Fruit fly (Drosophila melanogaster) whole organism, embryonic: ENCODE data around the gene CG46303.
A peak's percentile ranks its signal among the peaks of the same experiment; 100 is the strongest.

Source experiments
- Bgb ChIP-seq: fragments of 200-800 bp; sonication (Bioruptor generic); IDR thresholded peaks from 2 replicates; pipeline ENCODE4 v1.3.6; 2022; ENCODE audit warnings: missing biosample characterization, missing genetic modification characterization; ENCODE audit not compliant: partially characterized antibody
- CG10366 ChIP-seq: fragments of 200-800 bp; sonication (Bioruptor generic); IDR thresholded peaks from 2 replicates; pipeline ENCODE4 v1.3.6; 2022; ENCODE audit warnings: missing biosample characterization, missing genetic modification characterization
- CG11247 ChIP-seq: fragments of 200-800 bp; sonication (Bioruptor generic); IDR thresholded peaks from 2 replicates; pipeline ENCODE4 v1.3.6; 2022; ENCODE audit warnings: missing biosample characterization, missing genetic modification characterization
- CG11398 ChIP-seq: fragments of 200-800 bp; sonication (Bioruptor generic); optimal IDR thresholded peaks from 2 replicates; lab custom pipeline; 2016; ENCODE audit warnings: missing biosample characterization, missing genetic modification characterization
- CG13123 ChIP-seq: fragments of 200-800 bp; sonication (Bioruptor generic); optimal IDR thresholded peaks from 2 replicates; lab custom pipeline; 2016; ENCODE audit warnings: missing biosample characterization, missing genetic modification characterization
- CG13424 ChIP-seq: fragments of 200-800 bp; sonication (Bioruptor generic); optimal IDR thresholded peaks from 2 replicates; lab custom pipeline; 2019; ENCODE audit warnings: missing biosample characterization, mild to moderate bottlenecking, missing genetic modification characterization, moderate library complexity
- CG13624 ChIP-seq: fragments of 200-800 bp; sonication (Bioruptor generic); optimal IDR thresholded peaks from 2 replicates; lab custom pipeline; 2016; ENCODE audit warnings: missing biosample characterization, missing genetic modification characterization
- CG15696 ChIP-seq: fragments of 200-800 bp; sonication (Bioruptor generic); optimal IDR thresholded peaks from 2 replicates; lab custom pipeline; 2019; ENCODE audit warnings: missing biosample characterization, mild to moderate bottlenecking, missing genetic modification characterization, moderate library complexity
- CG17802 ChIP-seq: fragments of 200-800 bp; sonication (Bioruptor generic); optimal IDR thresholded peaks from 2 replicates; lab custom pipeline; 2018; ENCODE audit warnings: missing biosample characterization, mild to moderate bottlenecking, missing genetic modification characterization, moderate library complexity
- CG17829 ChIP-seq: fragments of 200-800 bp; optimal IDR thresholded peaks from 2 replicates; lab custom pipeline; 2019; ENCODE audit warnings: missing biosample characterization, mild to moderate bottlenecking, missing genetic modification characterization, moderate library complexity
- CG1832 ChIP-seq: fragments of 200-800 bp; sonication (Bioruptor generic); optimal IDR thresholded peaks from 2 replicates; lab custom pipeline; 2017; ENCODE audit warnings: missing biosample characterization, mild to moderate bottlenecking, missing genetic modification characterization, inconsistent platforms
- CG18476 ChIP-seq: fragments of 200-800 bp; sonication (Bioruptor generic); optimal IDR thresholded peaks from 2 replicates; lab custom pipeline; 2016; ENCODE audit warnings: missing biosample characterization, mild to moderate bottlenecking, missing genetic modification characterization
- CG2116 ChIP-seq: fragments of 200-800 bp; sonication (Bioruptor generic); optimal IDR thresholded peaks from 3 replicates; lab custom pipeline; 2018; ENCODE audit warnings: missing biosample characterization, mild to moderate bottlenecking, missing genetic modification characterization
- CG2875 ChIP-seq: fragments of 200-800 bp; sonication (Bioruptor generic); optimal IDR thresholded peaks from 2 replicates; lab custom pipeline; 2017; ENCODE audit warnings: missing biosample characterization, mild to moderate bottlenecking, missing genetic modification characterization, missing genetic modification reagents
- CG30431 ChIP-seq: fragments of 200-800 bp; sonication (Bioruptor generic); optimal IDR thresholded peaks from 2 replicates; lab custom pipeline; 2017; ENCODE audit warnings: missing biosample characterization, missing genetic modification characterization
- CG34224 ChIP-seq: fragments of 200-800 bp; sonication (Bioruptor generic); IDR thresholded peaks from 3 replicates; pipeline ENCODE4 v1.3.6; 2022; ENCODE audit warnings: missing biosample characterization, missing genetic modification characterization; ENCODE audit not compliant: partially characterized antibody
- CG4854 ChIP-seq: fragments of 200-800 bp; sonication (Bioruptor generic); optimal IDR thresholded peaks from 2 replicates; lab custom pipeline; 2016; ENCODE audit warnings: missing biosample characterization, missing genetic modification characterization, inconsistent platforms
- CG5245 ChIP-seq: fragments of 200-800 bp; sonication (Bioruptor generic); optimal IDR thresholded peaks from 3 replicates; lab custom pipeline; 2016; ENCODE audit warnings: missing biosample characterization, missing genetic modification characterization
- CG6683 ChIP-seq: fragments of 200-800 bp; sonication (Bioruptor generic); optimal IDR thresholded peaks from 2 replicates; lab custom pipeline; 2017; ENCODE audit warnings: missing biosample characterization, mild to moderate bottlenecking, missing genetic modification characterization, missing genetic modification reagents
- CG6854 ChIP-seq: fragments of 200-800 bp; sonication (Bioruptor generic); optimal IDR thresholded peaks from 3 replicates; lab custom pipeline; 2017; ENCODE audit warnings: missing biosample characterization, mild to moderate bottlenecking, missing genetic modification characterization
- CG7556 ChIP-seq: fragments of 200-800 bp; sonication (Bioruptor generic); optimal IDR thresholded peaks from 2 replicates; lab custom pipeline; 2017; ENCODE audit warnings: missing biosample characterization, mild to moderate bottlenecking, missing genetic modification characterization
- Dad ChIP-seq: fragments of 200-800 bp; sonication (Bioruptor generic); optimal IDR thresholded peaks from 3 replicates; lab custom pipeline; 2016; ENCODE audit warnings: missing biosample characterization, missing genetic modification characterization
- Dek ChIP-seq: fragments of 200-800 bp; sonication (Bioruptor generic); optimal IDR thresholded peaks from 3 replicates; lab custom pipeline; 2019; ENCODE audit warnings: missing biosample characterization, mild to moderate bottlenecking, missing genetic modification characterization, moderate library complexity
- Lim3 ChIP-seq: fragments of 200-800 bp; sonication (Bioruptor generic); IDR thresholded peaks from 2 replicates; pipeline ENCODE4 v1.3.6; 2022; ENCODE audit warnings: missing biosample characterization, missing genetic modification characterization
- Lpt ChIP-seq: fragments of >200 bp; optimal IDR thresholded peaks from 2 replicates; lab custom pipeline; 2018; ENCODE audit warnings: missing biosample characterization, missing genetic modification characterization
- MESR4 ChIP-seq: fragments of 200-800 bp; sonication (Bioruptor generic); optimal IDR thresholded peaks from 2 replicates; lab custom pipeline; 2018; ENCODE audit warnings: missing biosample characterization, mild to moderate bottlenecking, missing genetic modification characterization, moderate library complexity
- Myb ChIP-seq: fragments of 200-800 bp; sonication (Bioruptor generic); optimal IDR thresholded peaks from 2 replicates; lab custom pipeline; 2016; ENCODE audit warnings: missing biosample characterization, missing genetic modification characterization
- Nf-YC ChIP-seq: fragments of 200-800 bp; optimal IDR thresholded peaks from 3 replicates; lab custom pipeline; 2019; ENCODE audit warnings: missing biosample characterization, mild to moderate bottlenecking, missing genetic modification characterization, moderate library complexity
- Scr ChIP-seq: fragments of 200-800 bp; sonication (Bioruptor generic); IDR thresholded peaks from 2 replicates; pipeline ENCODE4 v1.3.6; 2022; ENCODE audit warnings: missing biosample characterization, missing genetic modification characterization; ENCODE audit not compliant: partially characterized antibody
- Vsx1 ChIP-seq: fragments of 200-800 bp; sonication (Bioruptor generic); optimal IDR thresholded peaks from 2 replicates; lab custom pipeline; 2017; ENCODE audit warnings: missing biosample characterization, mild to moderate bottlenecking, missing genetic modification characterization, missing genetic modification reagents
- ac ChIP-seq: fragments of 200-800 bp; sonication (Bioruptor generic); optimal IDR thresholded peaks from 3 replicates; lab custom pipeline; 2017; ENCODE audit warnings: missing biosample characterization, mild to moderate bottlenecking, missing genetic modification characterization
- al ChIP-seq: fragments of 200-800 bp; sonication (Bioruptor generic); IDR thresholded peaks from 2 replicates; pipeline ENCODE4 v1.3.6; 2022; ENCODE audit warnings: missing biosample characterization, missing genetic modification characterization
- az2 ChIP-seq: fragments of 200-800 bp; sonication (Bioruptor generic); optimal IDR thresholded peaks from 3 replicates; lab custom pipeline; 2016; ENCODE audit warnings: missing biosample characterization, missing genetic modification characterization
- bigmax ChIP-seq: fragments of 200-800 bp; sonication (Bioruptor generic); optimal IDR thresholded peaks from 2 replicates; lab custom pipeline; 2018; ENCODE audit warnings: missing biosample characterization, mild to moderate bottlenecking, missing genetic modification characterization
- cas ChIP-seq: fragments of 200-800 bp; sonication (Bioruptor generic); IDR thresholded peaks from 2 replicates; pipeline ENCODE4 v1.3.6; 2022; ENCODE audit warnings: missing biosample characterization, missing genetic modification characterization
- chif ChIP-seq, 2 experiments: fragments of 200-800 bp; sonication (Bioruptor generic); optimal IDR thresholded peaks; 3 replicates each; lab custom pipeline; 2016; ENCODE audit warnings: missing biosample characterization in 2 of 2, missing genetic modification characterization in 2 of 2
- chinmo ChIP-seq: fragments of 200-800 bp; sonication (Bioruptor generic); IDR thresholded peaks from 4 replicates; pipeline ENCODE4 v1.3.6; 2022; ENCODE audit warnings: missing biosample characterization, missing genetic modification characterization; ENCODE audit not compliant: partially characterized antibody
- crc ChIP-seq: fragments of 200-800 bp; sonication (Bioruptor generic); optimal IDR thresholded peaks from 2 replicates; lab custom pipeline; 2016; ENCODE audit warnings: missing biosample characterization, missing genetic modification characterization
- da ChIP-seq: fragments of 200-800 bp; sonication (Bioruptor generic); optimal IDR thresholded peaks from 2 replicates; lab custom pipeline; 2016; ENCODE audit warnings: missing biosample characterization, missing genetic modification characterization
- ems ChIP-seq: fragments of 200-800 bp; sonication (Bioruptor generic); optimal IDR thresholded peaks from 3 replicates; lab custom pipeline; 2016; ENCODE audit warnings: missing biosample characterization, missing genetic modification characterization
- fd64A ChIP-seq: fragments of 200-800 bp; sonication (Bioruptor generic); optimal IDR thresholded peaks from 3 replicates; lab custom pipeline; 2018; ENCODE audit warnings: missing biosample characterization, mild to moderate bottlenecking, missing genetic modification characterization
- fru ChIP-seq: fragments of >200 bp; optimal IDR thresholded peaks from 2 replicates; lab custom pipeline; 2017
- grau ChIP-seq: fragments of 200-800 bp; optimal IDR thresholded peaks from 3 replicates; lab custom pipeline; 2019; ENCODE audit warnings: missing biosample characterization, mild to moderate bottlenecking, missing genetic modification characterization, moderate library complexity
- nom ChIP-seq: fragments of 200-800 bp; sonication (Bioruptor generic); optimal IDR thresholded peaks from 2 replicates; lab custom pipeline; 2017; ENCODE audit warnings: missing biosample characterization, missing genetic modification characterization, mild to moderate bottlenecking, moderate library complexity, missing genetic modification reagents
- pnt ChIP-seq: fragments of 200-800 bp; sonication (Bioruptor generic); optimal IDR thresholded peaks from 3 replicates; lab custom pipeline; 2016; ENCODE audit warnings: missing biosample characterization, missing genetic modification characterization
- pum ChIP-seq: fragments of 200-800 bp; sonication (Bioruptor generic); optimal IDR thresholded peaks from 2 replicates; lab custom pipeline; 2016; ENCODE audit warnings: missing biosample characterization, missing genetic modification characterization
- ro ChIP-seq: fragments of 200-800 bp; sonication (Bioruptor generic); IDR thresholded peaks from 2 replicates; pipeline ENCODE4 v1.3.6; 2022; ENCODE audit warnings: missing biosample characterization, missing genetic modification characterization
- sc ChIP-seq, 3 experiments: fragments of >200 bp in 2 of 3; fragments of 200-800 bp in 1 of 3; sonication (Bioruptor generic) in 1 of 3; optimal IDR thresholded peaks; 2 replicates in 2 of 3; 3 replicates in 1 of 3; lab custom pipeline; 2017; ENCODE audit warnings: mild to moderate bottlenecking in 1 of 3, missing biosample characterization in 1 of 3, missing genetic modification characterization in 1 of 3, missing genetic modification reagents in 1 of 3
- tll ChIP-seq, 2 experiments: fragments of 200-800 bp in 1 of 2; fragments of >200 bp in 1 of 2; sonication (Bioruptor generic) in 1 of 2; optimal IDR thresholded peaks; 2 replicates each; lab custom pipeline; 2017 to 2019; ENCODE audit warnings: missing biosample characterization in 2 of 2, missing genetic modification characterization in 2 of 2, mild to moderate bottlenecking in 1 of 2, moderate library complexity in 1 of 2
- wdn ChIP-seq: fragments of 200-800 bp; sonication (Bioruptor generic); IDR thresholded peaks from 2 replicates; pipeline ENCODE4 v1.3.6; 2022; ENCODE audit warnings: missing biosample characterization, missing genetic modification characterization

CG46303 gene

DNA sequence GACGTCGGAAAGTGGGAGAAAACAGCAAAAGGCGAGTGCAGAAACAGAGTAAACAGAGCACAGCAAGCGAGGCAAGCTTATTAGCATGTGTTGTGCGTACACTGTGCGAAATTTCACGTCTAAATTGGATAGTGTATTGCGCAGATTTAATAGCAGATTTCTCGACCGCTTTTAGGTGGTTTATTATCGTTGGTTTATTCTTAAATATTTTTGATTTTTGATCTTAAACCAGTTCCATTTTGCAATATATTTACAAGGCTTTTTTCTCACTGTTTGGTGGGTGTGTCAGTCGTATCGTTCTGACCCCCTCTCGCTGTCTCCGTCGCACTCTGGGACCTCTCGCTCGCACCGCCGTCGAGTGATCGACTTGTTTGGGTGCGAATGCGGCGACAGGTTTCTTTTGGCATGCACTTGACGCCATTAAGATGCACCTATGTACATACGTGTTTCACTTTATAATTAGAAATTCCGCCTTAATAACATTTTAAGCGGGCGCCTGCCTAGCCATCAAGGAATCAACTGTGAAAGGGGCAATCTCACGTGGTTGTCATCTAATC lies 12.3 kb downstream of the CG46303 start (continued):
- no peak for TF ChIP-seq CG2875 (GFP tag; lab: Kevin White, UChicago)
- TF ChIP-seq chinmo (GFP tag; lab: Robert Waterston, UW): no peak
- no peak for TF ChIP-seq fd64A (GFP tag; lab: Kevin White, UChicago)
- no peak for TF ChIP-seq CG13624
- no peak for TF ChIP-seq CG11247 (GFP tag; lab: Robert Waterston, UW)
- no peak for TF ChIP-seq ac (GFP tag; lab: Kevin White, UChicago)
- TF ChIP-seq CG13424 (tag; lab: Kevin White, UChicago): no peak
- no peak for TF ChIP-seq CG6683 (GFP tag; lab: Kevin White, UChicago)
- TF ChIP-seq al: 0 out of 2 replicates have a peak, but pooled peaks have one; percentile 28
- no peak for TF ChIP-seq Nf-YC
- no peak for TF ChIP-seq CG30431
- no peak for TF ChIP-seq ro (GFP tag; lab: Robert Waterston, UW)
- no peak for TF ChIP-seq CG15696 (tag; lab: Kevin White, UChicago)
- TF ChIP-seq CG17802 (tag; lab: Kevin White, UChicago): no peak
- TF ChIP-seq Bgb (GFP tag; lab: Robert Waterston, UW): no peak
- no peak for TF ChIP-seq fru (lab: Kevin White, UChicago)
- no peak for TF ChIP-seq wdn (GFP tag; lab: Robert Waterston, UW)
- no peak for TF ChIP-seq pnt (GFP tag; lab: Kevin White, UChicago)
- TF ChIP-seq CG18476: no peak
- TF ChIP-seq az2: no peak
- no peak for TF ChIP-seq Scr
- no peak for TF ChIP-seq pum (GFP tag; lab: Kevin White, UChicago)
- no peak for TF ChIP-seq chif (GFP tag; optimal IDR thresholded peaks at IDR 0.05; lab: Kevin White, UChicago)
- no peak for TF ChIP-seq Dek
- no peak for TF ChIP-seq ems (GFP tag; lab: Kevin White, UChicago)
- TF ChIP-seq cas: no peak
- TF ChIP-seq Dad: no peak
- no peak for TF ChIP-seq nom (GFP tag; lab: Kevin White, UChicago)
- no peak for TF ChIP-seq sc (optimal IDR thresholded peaks at IDR 0.05; lab: Kevin White, UChicago)
- TF ChIP-seq sc (GFP tag; optimal IDR thresholded peaks at IDR 0.05; lab: Kevin White, UChicago): no peak
- no peak for TF ChIP-seq Vsx1 (GFP tag; lab: Kevin White, UChicago)
- no peak for TF ChIP-seq CG1832 (GFP tag; lab: Kevin White, UChicago)
- TF ChIP-seq CG4854 (GFP tag; lab: Kevin White, UChicago): no peak
- no peak for TF ChIP-seq Lim3 (GFP tag; lab: Robert Waterston, UW)
- no peak for TF ChIP-seq CG10366 (GFP tag; lab: Robert Waterston, UW)
- TF ChIP-seq da (GFP tag; lab: Kevin White, UChicago): no peak
- no peak for TF ChIP-seq CG6854 (GFP tag; lab: Kevin White, UChicago)
- no peak for TF ChIP-seq tll (GFP tag; optimal IDR thresholded peaks at IDR 0.05; lab: Kevin White, UChicago)
- peak; percentile 3 for TF ChIP-seq grau (tag; lab: Kevin White, UChicago)
- TF ChIP-seq CG17829 (tag; lab: Kevin White, UChicago): no peak
- TF ChIP-seq crc (GFP tag; lab: Kevin White, UChicago): no peak
- TF ChIP-seq Lpt (GFP tag; lab: Kevin White, UChicago): no peak
- no peak for TF ChIP-seq CG7556 (GFP tag; lab: Kevin White, UChicago)
- no peak for TF ChIP-seq CG34224
- TF ChIP-seq MESR4: no peak
- no peak for TF ChIP-seq CG2116
- no peak for TF ChIP-seq CG5245
- no peak for TF ChIP-seq Myb
- no peak for TF ChIP-seq CG13123 (GFP tag; lab: Kevin White, UChicago)
- TF ChIP-seq bigmax (GFP tag; lab: Kevin White, UChicago): no peak
- TF ChIP-seq CG11398: no peak
